Fruit fly (Drosophila melanogaster) Kc167 (cell line): Measurements from ENCODE around the gene CG31431.

Experiments
- Myc ChIP-seq: fragments of >200 bp; optimal IDR thresholded peaks from 2 replicates; lab custom pipeline; 2017; ENCODE audit warnings: missing external identifiers
- Sin3A ChIP-seq: fragments of >200 bp; optimal IDR thresholded peaks from 2 replicates; lab custom pipeline; 2018; ENCODE audit warnings: missing external identifiers
- h ChIP-seq: fragments of >200 bp; optimal IDR thresholded peaks from 3 replicates; lab custom pipeline; 2018; ENCODE audit warnings: missing external identifiers
- insv ChIP-seq: fragments of >200 bp; optimal IDR thresholded peaks from 3 replicates; lab custom pipeline; 2018; ENCODE audit warnings: missing external identifiers
- psq ChIP-seq: fragments of >200 bp; optimal IDR thresholded peaks from 2 replicates; lab custom pipeline; 2017; ENCODE audit warnings: missing external identifiers
- ttk ChIP-seq: sonication (Bioruptor generic); optimal IDR thresholded peaks from 2 replicates; lab custom pipeline; 2017; ENCODE audit warnings: missing external identifiers

- no peak for TF ChIP-seq psq (lab: Kevin White, UChicago)
- no peak for TF ChIP-seq insv (lab: Kevin White, UChicago)
- no peak for TF ChIP-seq h (lab: Kevin White, UChicago)
- TF ChIP-seq Myc, result no peak
- TF ChIP-seq Sin3A (lab: Kevin White, UChicago), result no peak
- TF ChIP-seq ttk, result no peak
Observed at dm6 chr3R:21840432-21840831, 30.0 kb upstream of the CG31431 start.
